Fruit fly (Drosophila melanogaster): Measurements from ENCODE around the gene Nnk.

Nnk gene

dm6 chr3R:17776952-17777407 lies 28.1 kb downstream of the Nnk start (continued):
- TF ChIP-seq Lhr (GFP tag; optimal IDR thresholded peaks at IDR 0.05) (no peak), twi (tag; optimal IDR thresholded peaks at IDR 0.05) (peak; percentile 39), CG17359 (tag; optimal IDR thresholded peaks at IDR 0.05) (peak; percentile 18), CG4404 (GFP tag; IDR thresholded peaks at IDR 0.05) (no peak), caup (GFP tag; optimal IDR thresholded peaks at IDR 0.05; ENCODE audit: severe bottlenecking) (no peak), Atf-2 (GFP tag; optimal IDR thresholded peaks at IDR 0.05) (no peak), CG31365 (tag; optimal IDR thresholded peaks at IDR 0.05) (no peak), Deaf1 (tag; optimal IDR thresholded peaks at IDR 0.05) (no peak), CG4707 (GFP tag; optimal IDR thresholded peaks at IDR 0.05) (no peak), CG18599 (GFP tag; optimal IDR thresholded peaks at IDR 0.05) (peak; percentile 18), CG8281 (tag; optimal IDR thresholded peaks at IDR 0.05) (no peak), bowl (GFP tag; IDR thresholded peaks at IDR 0.05) (no peak), dmrt99B (tag; optimal IDR thresholded peaks at IDR 0.05) (peak; percentile 33), Ets65A (GFP tag) (peak; percentile 38), trh (GFP tag; optimal IDR thresholded peaks at IDR 0.05) (no peak), abd-A (tag; optimal IDR thresholded peaks at IDR 0.05) (no peak), CG17912 (GFP tag; optimal IDR thresholded peaks at IDR 0.05) (no peak), HmgZ (tag; optimal IDR thresholded peaks at IDR 0.05) (no peak), Rx (GFP tag; IDR thresholded peaks at IDR 0.05) (peak; percentile 45; the same call in 1 of the 2 replicates), crp (GFP tag; optimal IDR thresholded peaks at IDR 0.05) (no peak), Rfx (GFP tag; IDR thresholded peaks at IDR 0.05) (peak; percentile 41; the same call in 1 of the 2 replicates), CG7271 (tag; optimal IDR thresholded peaks at IDR 0.05) (no peak), CG10654 (GFP tag; optimal IDR thresholded peaks at IDR 0.05) (no peak), gcm (GFP tag; optimal IDR thresholded peaks at IDR 0.05) (no peak), CrebB (tag; optimal IDR thresholded peaks at IDR 0.05) (no peak), Hr51 (GFP tag; optimal IDR thresholded peaks at IDR 0.05) (peak in 1 of 2 experiments; percentile 40), slp2 (GFP tag; optimal IDR thresholded peaks at IDR 0.05) (no peak), Hr78 (GFP tag; optimal IDR thresholded peaks at IDR 0.05) (no peak), Bdp1 (GFP tag; optimal IDR thresholded peaks at IDR 0.05) (no peak), Blimp-1 (GFP tag; optimal IDR thresholded peaks at IDR 0.05) (no peak), CG1647 (GFP tag; optimal IDR thresholded peaks at IDR 0.05) (no peak), kni (GFP tag; optimal IDR thresholded peaks at IDR 0.05) (no peak), onecut (GFP tag; IDR thresholded peaks at IDR 0.05) (peak; percentile 41), CG15011 (GFP tag; optimal IDR thresholded peaks at IDR 0.05) (no peak), CG32772 (GFP tag; IDR thresholded peaks at IDR 0.05) (no peak), tin (GFP tag; optimal IDR thresholded peaks at IDR 0.05) (peak; percentile 23), mld (GFP tag; IDR thresholded peaks at IDR 0.05; ENCODE audit: partially characterized antibody) (no peak), slbo (GFP tag; IDR thresholded peaks at IDR 0.05) (peak; percentile 48; the same call in 1 of the 2 replicates), tap (tag; optimal IDR thresholded peaks at IDR 0.05) (no peak), phol (tag; optimal IDR thresholded peaks at IDR 0.05) (peak; percentile 15), Nf-YB (GFP tag; optimal IDR thresholded peaks at IDR 0.05) (no peak), CTCF (GFP tag; optimal IDR thresholded peaks at IDR 0.05) (no peak), D19A (tag; optimal IDR thresholded peaks at IDR 0.05) (no peak), psq (GFP tag; optimal IDR thresholded peaks at IDR 0.05) (no peak), CG12391 (tag; optimal IDR thresholded peaks at IDR 0.05) (peak; percentile 1), CG12236 (GFP tag; optimal IDR thresholded peaks at IDR 0.05) (no peak), CG4820 (GFP tag; optimal IDR thresholded peaks at IDR 0.05) (no peak), row (GFP tag; IDR thresholded peaks at IDR 0.05) (peak; percentile 66), CG15269 (tag; optimal IDR thresholded peaks at IDR 0.05) (peak; percentile 12), CG7745 (tag; optimal IDR thresholded peaks at IDR 0.05) (no peak)
